Worm (Caenorhabditis elegans): Measurements from ENCODE around the gene Y60C6A.2.

DNA sequence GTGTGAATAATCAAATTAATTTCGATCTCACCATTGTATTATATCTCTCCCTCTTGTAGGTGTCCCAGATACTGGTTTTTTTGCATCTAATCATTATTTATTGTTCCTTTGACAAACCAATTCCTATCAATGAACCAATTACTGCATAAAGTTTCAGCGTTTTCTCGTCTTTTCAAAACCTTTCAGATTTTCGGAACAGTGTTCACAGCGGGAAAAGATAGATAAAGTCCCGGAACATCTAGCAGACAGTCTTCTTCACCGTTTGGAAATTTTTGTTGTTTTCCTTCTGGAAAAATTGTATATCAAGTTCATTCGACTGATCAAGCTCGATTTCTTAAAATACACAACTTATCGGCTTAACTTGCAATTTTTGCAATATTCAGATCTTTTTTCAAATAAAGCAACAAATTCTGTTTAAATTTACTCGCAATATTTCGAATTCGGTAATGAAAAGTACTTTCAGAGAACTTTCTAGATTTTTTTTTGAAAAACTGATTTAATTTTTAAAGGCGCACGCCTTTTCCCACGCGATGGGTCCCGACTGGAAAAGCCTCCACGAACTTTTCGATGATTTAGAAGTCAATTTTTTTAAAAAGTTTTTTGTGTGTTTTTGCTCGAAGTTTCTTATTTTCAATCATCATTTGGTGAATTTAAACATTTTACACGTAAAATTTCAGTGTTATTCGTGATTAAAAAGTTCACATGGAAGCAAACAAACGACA is 29.8 kb downstream of the Y60C6A.2 start, which contains the start of gene pgl-3:
- TF ChIP-seq ref-1 (GFP tag; conservative IDR thresholded peaks at IDR 0.05), result no peak
- no peak for TF ChIP-seq med-1 (GFP tag; optimal IDR thresholded peaks at IDR 0.05; ENCODE audit: insufficient read depth)
- no peak for TF ChIP-seq T22C8.4 (GFP tag; IDR thresholded peaks at IDR 0.05)

Measured in whole organism, midembryonic.